Fruit fly (Drosophila melanogaster) Kc167 (cell line): ENCODE results near the gene CG32192.

Experiments used
- Myc ChIP-seq: fragments of >200 bp; optimal IDR thresholded peaks from 2 replicates; lab custom pipeline; 2017; ENCODE audit warnings: missing external identifiers
- h ChIP-seq: fragments of >200 bp; optimal IDR thresholded peaks from 3 replicates; lab custom pipeline; 2018; ENCODE audit warnings: missing external identifiers
- insv ChIP-seq: fragments of >200 bp; optimal IDR thresholded peaks from 3 replicates; lab custom pipeline; 2018; ENCODE audit warnings: missing external identifiers
- psq ChIP-seq: fragments of >200 bp; optimal IDR thresholded peaks from 2 replicates; lab custom pipeline; 2017; ENCODE audit warnings: missing external identifiers
- ttk ChIP-seq: sonication (Bioruptor generic); optimal IDR thresholded peaks from 2 replicates; lab custom pipeline; 2017; ENCODE audit warnings: missing external identifiers

DNA sequence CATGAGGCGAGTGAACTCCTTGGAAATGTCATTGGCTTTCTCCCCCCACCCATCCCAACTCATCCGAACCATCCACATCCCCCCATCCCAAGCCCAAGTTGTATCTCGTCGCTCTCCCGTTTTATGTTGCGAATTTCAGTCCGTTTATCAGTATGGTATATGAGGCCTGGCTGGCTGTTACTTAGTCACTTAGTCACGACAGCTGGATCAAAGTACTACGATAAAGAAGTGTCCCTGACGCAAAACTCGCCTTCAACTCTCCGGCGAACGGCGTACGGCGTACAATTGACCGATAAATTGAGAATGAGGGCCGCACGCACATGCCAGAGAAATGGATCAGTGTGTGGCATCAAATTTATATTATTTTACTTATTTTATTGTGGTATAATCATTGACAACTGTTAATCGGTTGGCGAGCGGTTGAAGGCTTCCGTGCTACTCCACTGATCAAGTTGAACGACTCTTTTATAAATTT, 38.5 kb upstream of the CG32192 start:
- TF ChIP-seq ttk (lab: Kevin White, UChicago) = no peak
- TF ChIP-seq insv (lab: Kevin White, UChicago) = no peak
- no peak for TF ChIP-seq psq (lab: Kevin White, UChicago)
- no peak for TF ChIP-seq h (lab: Kevin White, UChicago)
- no peak for TF ChIP-seq Myc (lab: Kevin White, UChicago)
